Fruit fly (Drosophila melanogaster) whole organism, embryonic: Measurements from ENCODE around the gene Svil.
A peak's percentile ranks its signal among the peaks of the same experiment; 100 is the strongest.

ENCODE experiments used
- CG12071 ChIP-seq: fragments of 200-800 bp; sonication (Bioruptor generic); optimal IDR thresholded peaks from 3 replicates; lab custom pipeline; 2018; ENCODE audit warnings: missing biosample characterization, mild to moderate bottlenecking, missing genetic modification characterization
- CG12104 ChIP-seq: fragments of 200-800 bp; sonication (Bioruptor generic); optimal IDR thresholded peaks from 3 replicates; lab custom pipeline; 2016; ENCODE audit warnings: missing biosample characterization, missing genetic modification characterization
- CG12391 ChIP-seq: fragments of 200-800 bp; sonication (Bioruptor generic); optimal IDR thresholded peaks from 3 replicates; lab custom pipeline; 2018; ENCODE audit warnings: missing biosample characterization, mild to moderate bottlenecking, missing genetic modification characterization, moderate library complexity
- CG13424 ChIP-seq: fragments of 200-800 bp; sonication (Bioruptor generic); optimal IDR thresholded peaks from 2 replicates; lab custom pipeline; 2019; ENCODE audit warnings: missing biosample characterization, mild to moderate bottlenecking, missing genetic modification characterization, moderate library complexity
- CG14014 ChIP-seq: fragments of 200-800 bp; sonication (Bioruptor generic); IDR thresholded peaks from 2 replicates; pipeline ENCODE4 v1.3.6; 2022; ENCODE audit warnings: missing biosample characterization, missing genetic modification characterization
- CG14965 ChIP-seq: fragments of 200-800 bp; sonication (Bioruptor generic); optimal IDR thresholded peaks from 2 replicates; lab custom pipeline; 2016; ENCODE audit warnings: missing biosample characterization, missing genetic modification characterization, borderline replicate concordance
- CG2120 ChIP-seq: fragments of 200-800 bp; sonication (Bioruptor generic); optimal IDR thresholded peaks from 3 replicates; lab custom pipeline; 2016; ENCODE audit warnings: missing biosample characterization, missing genetic modification characterization
- CG2202 ChIP-seq: fragments of 200-800 bp; sonication (Bioruptor generic); optimal IDR thresholded peaks from 2 replicates; lab custom pipeline; 2018; ENCODE audit warnings: missing biosample characterization, mild to moderate bottlenecking, missing genetic modification characterization
- CG2889 ChIP-seq: fragments of 200-800 bp; sonication (Bioruptor generic); IDR thresholded peaks from 3 replicates; pipeline ENCODE4 v1.3.6; 2022; ENCODE audit warnings: missing biosample characterization, missing genetic modification characterization
- CG31365 ChIP-seq: fragments of 200-800 bp; sonication (Bioruptor generic); optimal IDR thresholded peaks from 2 replicates; lab custom pipeline; 2018; ENCODE audit warnings: missing biosample characterization, mild to moderate bottlenecking, missing genetic modification characterization
- CG3407 ChIP-seq: fragments of 200-800 bp; sonication (Bioruptor generic); optimal IDR thresholded peaks from 2 replicates; lab custom pipeline; 2018; ENCODE audit warnings: missing biosample characterization, mild to moderate bottlenecking, missing genetic modification characterization
- CG4328 ChIP-seq: fragments of 200-800 bp; sonication (Bioruptor generic); optimal IDR thresholded peaks from 3 replicates; lab custom pipeline; 2017; ENCODE audit warnings: missing biosample characterization, missing genetic modification reagents, missing genetic modification characterization
- CG4730 ChIP-seq: fragments of 200-800 bp; sonication (Bioruptor generic); IDR thresholded peaks from 2 replicates; pipeline ENCODE4 v1.3.6; 2022; ENCODE audit warnings: missing biosample characterization, missing genetic modification characterization
- CG6791 ChIP-seq: fragments of 200-800 bp; sonication (Bioruptor generic); IDR thresholded peaks from 3 replicates; pipeline ENCODE4 v1.3.6; 2022; ENCODE audit warnings: missing biosample characterization, missing genetic modification characterization; ENCODE audit not compliant: partially characterized antibody
- CG7786 ChIP-seq: fragments of 200-800 bp; sonication (Bioruptor generic); optimal IDR thresholded peaks from 2 replicates; lab custom pipeline; 2016; ENCODE audit warnings: missing biosample characterization, missing genetic modification characterization
- Camta ChIP-seq: fragments of 200-800 bp; sonication (Bioruptor generic); optimal IDR thresholded peaks from 2 replicates; lab custom pipeline; 2016; ENCODE audit warnings: missing biosample characterization, missing genetic modification characterization
- D19A ChIP-seq: fragments of 200-800 bp; optimal IDR thresholded peaks from 3 replicates; lab custom pipeline; 2019; ENCODE audit warnings: missing biosample characterization, mild to moderate bottlenecking, missing genetic modification characterization, moderate library complexity
- Elba2 ChIP-seq: fragments of 200-800 bp; sonication (Bioruptor generic); optimal IDR thresholded peaks from 3 replicates; lab custom pipeline; 2016; ENCODE audit warnings: missing biosample characterization, missing genetic modification characterization
- HLH3B ChIP-seq: fragments of 200-800 bp; sonication (Bioruptor generic); IDR thresholded peaks from 2 replicates; pipeline ENCODE4 v1.3.6; 2022; ENCODE audit warnings: missing biosample characterization, missing genetic modification characterization
- Kr ChIP-seq: fragments of 200-800 bp; sonication (Bioruptor generic); optimal IDR thresholded peaks from 2 replicates; lab custom pipeline; 2017; ENCODE audit warnings: missing biosample characterization, mild to moderate bottlenecking, missing genetic modification characterization
- Lim3 ChIP-seq: fragments of 200-800 bp; sonication (Bioruptor generic); IDR thresholded peaks from 2 replicates; pipeline ENCODE4 v1.3.6; 2022; ENCODE audit warnings: missing biosample characterization, missing genetic modification characterization
- Meics ChIP-seq: fragments of 200-800 bp; sonication (Bioruptor generic); optimal IDR thresholded peaks from 2 replicates; lab custom pipeline; 2017; ENCODE audit warnings: missing biosample characterization, mild to moderate bottlenecking, missing genetic modification characterization
- Mrtf ChIP-seq: fragments of 200-800 bp; sonication (Bioruptor generic); IDR thresholded peaks from 3 replicates; pipeline ENCODE4 v1.3.6; 2022; ENCODE audit warnings: missing biosample characterization, missing genetic modification characterization
- NC2β ChIP-seq: fragments of 200-800 bp; sonication (Bioruptor generic); optimal IDR thresholded peaks from 2 replicates; lab custom pipeline; 2016; ENCODE audit warnings: missing biosample characterization, missing genetic modification characterization
- PHDP ChIP-seq: fragments of 200-800 bp; sonication (Bioruptor generic); optimal IDR thresholded peaks from 3 replicates; lab custom pipeline; 2018; ENCODE audit warnings: missing biosample characterization, mild to moderate bottlenecking, missing genetic modification characterization, moderate library complexity
- Xbp1 ChIP-seq: fragments of 200-800 bp; sonication (Bioruptor generic); optimal IDR thresholded peaks from 3 replicates; lab custom pipeline; 2016; ENCODE audit warnings: missing biosample characterization, mild to moderate bottlenecking, missing genetic modification characterization
- YL-1 ChIP-seq: fragments of 200-800 bp; sonication (Bioruptor generic); optimal IDR thresholded peaks from 3 replicates; lab custom pipeline; 2017; ENCODE audit warnings: missing biosample characterization, mild to moderate bottlenecking, missing genetic modification characterization
- ab ChIP-seq: fragments of 200-800 bp; sonication (Bioruptor generic); optimal IDR thresholded peaks from 2 replicates; lab custom pipeline; 2016; ENCODE audit warnings: missing biosample characterization, missing genetic modification characterization
- ac ChIP-seq: fragments of 200-800 bp; sonication (Bioruptor generic); optimal IDR thresholded peaks from 3 replicates; lab custom pipeline; 2017; ENCODE audit warnings: missing biosample characterization, mild to moderate bottlenecking, missing genetic modification characterization
- al ChIP-seq: fragments of 200-800 bp; sonication (Bioruptor generic); IDR thresholded peaks from 2 replicates; pipeline ENCODE4 v1.3.6; 2022; ENCODE audit warnings: missing biosample characterization, missing genetic modification characterization
- bcd ChIP-seq: fragments of 200-800 bp; sonication (Bioruptor generic); optimal IDR thresholded peaks from 2 replicates; lab custom pipeline; 2017; ENCODE audit warnings: missing biosample characterization, mild to moderate bottlenecking, missing genetic modification characterization
- cas ChIP-seq: fragments of 200-800 bp; sonication (Bioruptor generic); IDR thresholded peaks from 2 replicates; pipeline ENCODE4 v1.3.6; 2022; ENCODE audit warnings: missing biosample characterization, missing genetic modification characterization
- chif ChIP-seq, 2 experiments: fragments of 200-800 bp; sonication (Bioruptor generic); optimal IDR thresholded peaks; 3 replicates each; lab custom pipeline; 2016; ENCODE audit warnings: missing biosample characterization in 2 of 2, missing genetic modification characterization in 2 of 2
- ci ChIP-seq: fragments of 200-800 bp; sonication (Bioruptor generic); IDR thresholded peaks from 3 replicates; pipeline ENCODE4 v1.3.6; 2022; ENCODE audit warnings: missing biosample characterization, missing genetic modification characterization
- danr ChIP-seq: fragments of 200-800 bp; sonication (Bioruptor generic); IDR thresholded peaks from 2 replicates; pipeline ENCODE4 v1.3.6; 2022; ENCODE audit warnings: missing biosample characterization, missing genetic modification characterization
- dimm ChIP-seq: fragments of 200-800 bp; sonication (Bioruptor generic); IDR thresholded peaks from 2 replicates; pipeline ENCODE4 v1.3.6; 2022; ENCODE audit warnings: missing biosample characterization, missing genetic modification characterization
- emc ChIP-seq: fragments of 200-800 bp; sonication (Bioruptor generic); optimal IDR thresholded peaks from 2 replicates; lab custom pipeline; 2016; ENCODE audit warnings: missing biosample characterization, missing genetic modification characterization
- esg ChIP-seq: fragments of 200-800 bp; sonication (Bioruptor generic); conservative IDR thresholded peaks from 2 replicates; pipeline ENCODE4 v1.3.6; 2022; ENCODE audit warnings: missing biosample characterization, missing genetic modification characterization
- fd64A ChIP-seq: fragments of 200-800 bp; sonication (Bioruptor generic); optimal IDR thresholded peaks from 3 replicates; lab custom pipeline; 2018; ENCODE audit warnings: missing biosample characterization, mild to moderate bottlenecking, missing genetic modification characterization
- ftz-f1 ChIP-seq: fragments of 200-800 bp; sonication (Bioruptor generic); optimal IDR thresholded peaks from 2 replicates; lab custom pipeline; 2016; ENCODE audit warnings: missing biosample characterization, missing genetic modification characterization
- gcm2 ChIP-seq: fragments of 200-800 bp; sonication (Bioruptor generic); optimal IDR thresholded peaks from 2 replicates; lab custom pipeline; 2016; ENCODE audit warnings: missing biosample characterization, missing genetic modification characterization
- grau ChIP-seq: fragments of 200-800 bp; optimal IDR thresholded peaks from 3 replicates; lab custom pipeline; 2019; ENCODE audit warnings: missing biosample characterization, mild to moderate bottlenecking, missing genetic modification characterization, moderate library complexity
- kay ChIP-seq: fragments of 200-800 bp; sonication (Bioruptor generic); optimal IDR thresholded peaks from 2 replicates; lab custom pipeline; 2016; ENCODE audit warnings: missing biosample characterization, missing genetic modification characterization
- mirr ChIP-seq: fragments of 200-800 bp; sonication (Bioruptor generic); optimal IDR thresholded peaks from 3 replicates; lab custom pipeline; 2018; ENCODE audit warnings: missing biosample characterization, mild to moderate bottlenecking, missing genetic modification characterization
- nerfin-2 ChIP-seq: fragments of 200-800 bp; sonication (Bioruptor generic); IDR thresholded peaks from 2 replicates; pipeline ENCODE4 v1.3.6; 2022; ENCODE audit warnings: missing biosample characterization, missing genetic modification characterization; ENCODE audit not compliant: partially characterized antibody
- pzg ChIP-seq: fragments of 200-800 bp; sonication (Bioruptor generic); optimal IDR thresholded peaks from 3 replicates; lab custom pipeline; 2018; ENCODE audit warnings: missing biosample characterization, mild to moderate bottlenecking, missing genetic modification characterization, moderate library complexity
- repo ChIP-seq: fragments of 200-800 bp; sonication (Bioruptor generic); optimal IDR thresholded peaks from 2 replicates; lab custom pipeline; 2016; ENCODE audit warnings: missing biosample characterization, missing genetic modification characterization
- rib ChIP-seq: fragments of 200-800 bp; sonication (Bioruptor generic); IDR thresholded peaks from 2 replicates; pipeline ENCODE4 v1.3.6; 2022; ENCODE audit warnings: missing biosample characterization, missing genetic modification characterization
- sens-2 ChIP-seq: fragments of 200-800 bp; sonication (Bioruptor generic); IDR thresholded peaks from 2 replicates; pipeline ENCODE4 v1.3.6; 2022; ENCODE audit warnings: missing biosample characterization, missing genetic modification characterization
- shn ChIP-seq: fragments of 200-800 bp; sonication (Bioruptor generic); optimal IDR thresholded peaks from 3 replicates; lab custom pipeline; 2016; ENCODE audit warnings: missing biosample characterization, missing genetic modification characterization
- sr ChIP-seq: fragments of 200-800 bp; sonication (Bioruptor generic); IDR thresholded peaks from 3 replicates; pipeline ENCODE4 v1.3.6; 2022; ENCODE audit warnings: missing biosample characterization, missing genetic modification characterization
- wek ChIP-seq: fragments of 200-800 bp; sonication (Bioruptor generic); optimal IDR thresholded peaks from 3 replicates; lab custom pipeline; 2018; ENCODE audit warnings: missing biosample characterization, mild to moderate bottlenecking, missing genetic modification characterization, moderate library complexity

Gene Svil

dm6 chr3L:2532377-2532776 lies 154.9 kb downstream of the Svil start (continued):
- TF ChIP-seq mirr (GFP tag; lab: Kevin White, UChicago) (no peak), CG14014 (GFP tag; lab: Robert Waterston, UW) (peak; percentile 45; the same call in 1 of the 2 replicates), CG4328 (GFP tag; lab: Kevin White, UChicago) (no peak), grau (peak; percentile 85), kay (no peak), CG6791 (GFP tag; lab: Robert Waterston, UW) (no peak), CG12391 (tag; lab: Kevin White, UChicago) (peak; percentile 10), nerfin-2 (no peak), sens-2 (GFP tag; lab: Robert Waterston, UW) (no peak), CG2889 (GFP tag; lab: Robert Waterston, UW) (no peak; the same call in 2 of the 3 replicates), cas (GFP tag; lab: Robert Waterston, UW) (no peak), CG12104 (GFP tag; lab: Kevin White, UChicago) (no peak), wek (no peak), chif (GFP tag; optimal IDR thresholded peaks at IDR 0.05; lab: Kevin White, UChicago) (no peak), Camta (GFP tag; lab: Kevin White, UChicago) (no peak), D19A (peak; percentile 53), CG14965 (GFP tag; lab: Kevin White, UChicago) (no peak), YL-1 (no peak), ab (GFP tag; lab: Kevin White, UChicago) (no peak), bcd (GFP tag; lab: Kevin White, UChicago) (peak; percentile 21), CG2202 (tag; lab: Kevin White, UChicago) (no peak), ac (GFP tag; lab: Kevin White, UChicago) (no peak), esg (GFP tag; lab: Robert Waterston, UW) (no peak; the same call in 1 of the 2 replicates), fd64A (GFP tag; lab: Kevin White, UChicago) (no peak), Kr (no peak), repo (GFP tag; lab: Kevin White, UChicago) (no peak), PHDP (tag; lab: Kevin White, UChicago) (no peak), al (GFP tag; lab: Robert Waterston, UW) (no peak), emc (GFP tag; lab: Kevin White, UChicago) (no peak), NC2β (GFP tag; lab: Kevin White, UChicago) (no peak), CG2120 (no peak), Xbp1 (GFP tag; lab: Kevin White, UChicago) (peak; percentile 47), CG3407 (GFP tag; lab: Kevin White, UChicago) (no peak), CG12071 (GFP tag; lab: Kevin White, UChicago) (peak; percentile 55), Meics (GFP tag; lab: Kevin White, UChicago) (peak; percentile 36), CG4730 (GFP tag; lab: Robert Waterston, UW) (peak; percentile 66), CG7786 (GFP tag; lab: Kevin White, UChicago) (no peak), ftz-f1 (GFP tag; lab: Kevin White, UChicago) (no peak), gcm2 (GFP tag; lab: Kevin White, UChicago) (no peak), pzg (GFP tag; lab: Kevin White, UChicago) (no peak), Lim3 (GFP tag; lab: Robert Waterston, UW) (0 out of 2 replicates have a peak, but pooled peaks have one; percentile 27), CG31365 (tag; lab: Kevin White, UChicago) (no peak), danr (no peak), dimm (no peak), ci (GFP tag; lab: Robert Waterston, UW) (peak; percentile 83), rib (no peak), CG13424 (tag; lab: Kevin White, UChicago) (peak; percentile 14), sr (peak; percentile 9; the same call in 1 of the 3 replicates), shn (no peak), HLH3B (GFP tag; lab: Robert Waterston, UW) (peak; percentile 75), Elba2 (GFP tag; lab: Kevin White, UChicago) (no peak), Mrtf (peak; percentile 52; the same call in 2 of the 3 replicates)
